Fruit fly (Drosophila melanogaster): ENCODE measurements around the gene CG6083.

DNA sequence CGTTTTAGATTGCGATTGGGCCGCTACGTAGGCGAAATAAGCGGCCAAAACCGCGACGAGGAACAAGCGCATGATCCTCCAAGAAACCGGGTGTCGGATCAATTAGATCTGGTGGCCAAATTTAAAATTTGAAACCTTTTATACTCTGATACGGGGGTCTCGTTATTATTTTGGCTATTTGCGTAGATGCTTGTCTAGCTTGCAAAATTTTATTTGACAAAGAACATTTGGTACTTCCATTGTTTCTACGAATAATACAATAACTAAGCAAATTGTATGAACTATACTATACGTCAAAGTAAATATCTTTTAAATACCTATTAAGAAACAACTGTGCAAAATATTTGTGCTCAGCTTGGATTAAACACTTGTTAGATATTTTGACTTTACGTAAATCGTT, 5.9 kb downstream of the CG6083 start, which contains the start of gene Muc68Ca:
- TF ChIP-seq kay (GFP tag; ENCODE audit: borderline replicate concordance), result no peak
- no peak for TF ChIP-seq cnc (optimal IDR thresholded peaks at IDR 0.05)
- no peak for TF ChIP-seq CG5204 (GFP tag; optimal IDR thresholded peaks at IDR 0.05)
- TF ChIP-seq CG1620 (GFP tag; optimal IDR thresholded peaks at IDR 0.05), result no peak
- TF ChIP-seq ovo (GFP tag; optimal IDR thresholded peaks at IDR 0.05), result no peak
- TF ChIP-seq CG12768 (GFP tag; optimal IDR thresholded peaks at IDR 0.05), result no peak
- no peak for TF ChIP-seq Hr96 (GFP tag; optimal IDR thresholded peaks at IDR 0.05)
- no peak for TF ChIP-seq CG14711 (tag; optimal IDR thresholded peaks at IDR 0.05)
- TF ChIP-seq pad (GFP tag; optimal IDR thresholded peaks at IDR 0.05), result no peak
- TF ChIP-seq CG7045 (GFP tag; optimal IDR thresholded peaks at IDR 0.05), result no peak
- TF ChIP-seq CG11617 (GFP tag; optimal IDR thresholded peaks at IDR 0.05), result no peak
- TF ChIP-seq toe (GFP tag; optimal IDR thresholded peaks at IDR 0.05), result no peak
- no peak for TF ChIP-seq bab1 (GFP tag; optimal IDR thresholded peaks at IDR 0.05)
- no peak for TF ChIP-seq cic (GFP tag; optimal IDR thresholded peaks at IDR 0.05)

Measured in whole organism, adult.